Worm (Caenorhabditis elegans) whole organism, L4/young adult: ENCODE data around the gene his-39.

Experiments
- W03F9.2 ChIP-seq: fragments of 150-350 bp; optimal IDR thresholded peaks from 2 replicates; lab custom pipeline; 2014; ENCODE audit warnings: missing biosample characterization, missing genetic modification characterization
- him-1 ChIP-seq: sonication (generic microtip); optimal IDR thresholded peaks from 2 replicates; lab custom pipeline; 2016; ENCODE audit warnings: missing genotype, missing genetic modification reagents, missing genetic modification characterization, missing compliant biosample characterization

- TF ChIP-seq him-1 (tag; lab: Kevin White, UChicago) (no peak), W03F9.2 (tag; lab: Kevin White, UChicago) (no peak)
These were observed 7.1 kb upstream of the his-39 start, which contains the start of gene otpl-5 for ce11 chrV:8529219-8529618.
